Worm (Caenorhabditis elegans) whole organism, L4 larva: Measurements from ENCODE around the gene srv-32.

Source experiments
- F10B5.3 ChIP-seq: sonication (generic microtip); optimal IDR thresholded peaks from 2 replicates; lab custom pipeline; 2016; ENCODE audit warnings: mild to moderate bottlenecking, missing genetic modification characterization, missing compliant biosample characterization
- F26F4.8 ChIP-seq: fragments of 200-800 bp; sonication (Bioruptor generic); conservative IDR thresholded peaks from 2 replicates; pipeline ENCODE4 v1.3.6; 2022; ENCODE audit warnings: missing genetic modification characterization, missing compliant biosample characterization
- F37D6.2 ChIP-seq: sonication (generic microtip); optimal IDR thresholded peaks from 2 replicates; lab custom pipeline; 2016; ENCODE audit warnings: mild to moderate bottlenecking, missing genetic modification characterization, missing compliant biosample characterization
- T20F7.1 ChIP-seq: fragments of 200-800 bp; sonication (Bioruptor generic); optimal IDR thresholded peaks from 2 replicates; lab custom pipeline; 2018; ENCODE audit warnings: mild to moderate bottlenecking, missing genetic modification characterization, missing compliant biosample characterization
- Y75B8A.6 ChIP-seq: fragments of 200-800 bp; sonication (Bioruptor generic); IDR thresholded peaks from 2 replicates; pipeline ENCODE4 v1.3.6; 2022; ENCODE audit warnings: missing genetic modification reagents, missing genetic modification characterization, missing compliant biosample characterization
- ZK546.5 ChIP-seq, 2 experiments: sonication (generic microtip); optimal IDR thresholded peaks; 2 replicates each; lab custom pipeline; 2017; ENCODE audit warnings: missing biosample characterization in 2 of 2, missing genetic modification characterization in 2 of 2
- attf-4 ChIP-seq: sonication (generic microtip); optimal IDR thresholded peaks from 3 replicates; lab custom pipeline; 2017; ENCODE audit warnings: missing biosample characterization, missing genetic modification characterization
- ceh-20 ChIP-seq: fragments of 200-800 bp; sonication (Bioruptor generic); IDR thresholded peaks from 2 replicates; pipeline ENCODE4 v1.3.6; 2022; ENCODE audit warnings: missing genetic modification reagents, missing genetic modification characterization, missing compliant biosample characterization
- ceh-32 ChIP-seq: sonication (generic microtip); optimal IDR thresholded peaks from 2 replicates; lab custom pipeline; 2016; ENCODE audit warnings: mild to moderate bottlenecking, missing genetic modification characterization, missing compliant biosample characterization; ENCODE audit not compliant: poor library complexity
- ces-1 ChIP-seq: fragments of 150-350 bp; sonication (generic microtip); optimal IDR thresholded peaks from 4 replicates; lab custom pipeline; 2014; ENCODE audit warnings: missing biosample characterization, missing genetic modification reagents, missing genetic modification characterization
- daf-12 ChIP-seq: fragments of 150-350 bp; optimal IDR thresholded peaks from 2 replicates; lab custom pipeline; 2014; ENCODE audit warnings: missing biosample characterization, missing genetic modification reagents, missing genetic modification characterization
- daf-16 ChIP-seq, 3 experiments: sonication (generic microtip); optimal IDR thresholded peaks; 2 replicates each; lab custom pipeline; 2016 to 2017; ENCODE audit warnings: missing genetic modification characterization in 3 of 3, missing genetic modification reagents in 3 of 3, mild to moderate bottlenecking in 2 of 3, missing compliant biosample characterization in 2 of 3, missing biosample characterization in 1 of 3, moderate library complexity in 1 of 3
- dmd-9 ChIP-seq: fragments of 200-800 bp; sonication (Bioruptor generic); IDR thresholded peaks from 2 replicates; pipeline ENCODE4 v1.3.6; 2022; ENCODE audit warnings: missing genetic modification reagents, missing genetic modification characterization, missing compliant biosample characterization
- dve-1 ChIP-seq: sonication (generic microtip); optimal IDR thresholded peaks from 2 replicates; lab custom pipeline; 2017; ENCODE audit warnings: antibody characterized with exemption, mild to moderate bottlenecking, missing genetic modification characterization, missing compliant biosample characterization; ENCODE audit not compliant: insufficient read depth
- fos-1 ChIP-seq: fragments of 150-350 bp; optimal IDR thresholded peaks from 2 replicates; lab custom pipeline; 2014; ENCODE audit warnings: missing biosample characterization, missing genetic modification characterization
- hlh-30 ChIP-seq: sonication (generic microtip); optimal IDR thresholded peaks from 2 replicates; lab custom pipeline; 2017; ENCODE audit warnings: antibody characterized with exemption, mild to moderate bottlenecking, missing genetic modification characterization, missing compliant biosample characterization; ENCODE audit not compliant: insufficient read depth
- lin-13 ChIP-seq: fragments of 150-350 bp; optimal IDR thresholded peaks from 2 replicates; lab custom pipeline; 2014; ENCODE audit warnings: missing biosample characterization, missing genetic modification reagents, missing genetic modification characterization
- lin-29 ChIP-seq: fragments of 200-800 bp; sonication (Bioruptor generic); IDR thresholded peaks from 2 replicates; pipeline ENCODE4 v1.3.6; 2022; ENCODE audit warnings: missing genetic modification reagents, missing genetic modification characterization, missing compliant biosample characterization
- lsy-2 ChIP-seq, 2 experiments: fragments of 150-350 bp in 1 of 2; sonication (generic microtip) in 1 of 2; optimal IDR thresholded peaks; 2 replicates each; lab custom pipeline; 2014 to 2017; ENCODE audit warnings: missing biosample characterization in 2 of 2, missing genetic modification characterization in 2 of 2
- mep-1 ChIP-seq: fragments of 150-350 bp; sonication (generic microtip); optimal IDR thresholded peaks from 3 replicates; lab custom pipeline; 2014; ENCODE audit warnings: missing biosample characterization, missing genetic modification characterization
- mxl-2 ChIP-seq: fragments of 200-800 bp; sonication (Bioruptor generic); conservative IDR thresholded peaks from 2 replicates; pipeline ENCODE4 v1.3.6; 2022; ENCODE audit warnings: missing genetic modification reagents, missing genetic modification characterization, missing compliant biosample characterization
- mxl-3 ChIP-seq: fragments of 200-800 bp; sonication (Bioruptor generic); optimal IDR thresholded peaks from 2 replicates; lab custom pipeline; 2018; ENCODE audit warnings: mild to moderate bottlenecking, missing genetic modification characterization, missing compliant biosample characterization
- nhr-41 ChIP-seq: fragments of 200-800 bp; sonication (Bioruptor generic); IDR thresholded peaks from 2 replicates; pipeline ENCODE4 v1.3.6; 2022; ENCODE audit warnings: missing genetic modification reagents, missing genetic modification characterization, missing compliant biosample characterization
- nhr-42 ChIP-seq: fragments of 200-800 bp; sonication (Bioruptor generic); IDR thresholded peaks from 2 replicates; pipeline ENCODE4 v1.3.6; 2022; ENCODE audit warnings: missing genetic modification characterization, missing compliant biosample characterization
- nhr-48 ChIP-seq: sonication (generic microtip); optimal IDR thresholded peaks from 2 replicates; lab custom pipeline; 2016; ENCODE audit warnings: mild to moderate bottlenecking, missing genetic modification characterization, missing compliant biosample characterization
- nhr-6 ChIP-seq: fragments of 150-350 bp; optimal IDR thresholded peaks from 2 replicates; lab custom pipeline; 2014; ENCODE audit warnings: missing biosample characterization, missing genetic modification characterization
- nhr-76 ChIP-seq: fragments of 150-350 bp; optimal IDR thresholded peaks from 2 replicates; lab custom pipeline; 2014; ENCODE audit warnings: missing biosample characterization, missing genetic modification characterization
- pha-4 ChIP-seq, 2 experiments: fragments of 150-350 bp in 1 of 2; fragments of 200-800 bp in 1 of 2; sonication (Bioruptor generic) in 1 of 2; IDR thresholded peaks in 1 of 2; optimal IDR thresholded peaks in 1 of 2; 2 replicates each; pipeline versions ENCODE4 v1.3.6 to Lab custom; 2014 to 2022; ENCODE audit warnings: missing genetic modification characterization in 2 of 2, missing genetic modification reagents in 2 of 2, missing biosample characterization in 1 of 2, missing compliant biosample characterization in 1 of 2
- sdz-12 ChIP-seq: fragments of 200-800 bp; sonication (Bioruptor generic); optimal IDR thresholded peaks from 2 replicates; lab custom pipeline; 2018; ENCODE audit warnings: mild to moderate bottlenecking, missing genetic modification characterization, missing compliant biosample characterization
- snpc-1.2 ChIP-seq: fragments of 200-800 bp; sonication (Bioruptor generic); IDR thresholded peaks from 2 replicates; pipeline ENCODE4 v1.3.6; 2022; ENCODE audit warnings: missing genetic modification reagents, missing genetic modification characterization, missing compliant biosample characterization
- snpc-4 ChIP-seq: fragments of 150-350 bp; optimal IDR thresholded peaks from 2 replicates; lab custom pipeline; 2014; ENCODE audit warnings: missing biosample characterization, missing genetic modification characterization
- unc-62 ChIP-seq, 3 experiments: fragments of 150-350 bp in 1 of 3; sonication (generic microtip); optimal IDR thresholded peaks in 2 of 3; peaks in 1 of 3; 1 replicate in 1 of 3; 2 replicates in 2 of 3; lab custom pipeline; 2014 to 2017; ENCODE audit warnings: missing biosample characterization in 3 of 3, missing genetic modification characterization in 3 of 3, missing genetic modification reagents in 3 of 3, missing genotype in 1 of 3

The srv-32 gene

DNA sequence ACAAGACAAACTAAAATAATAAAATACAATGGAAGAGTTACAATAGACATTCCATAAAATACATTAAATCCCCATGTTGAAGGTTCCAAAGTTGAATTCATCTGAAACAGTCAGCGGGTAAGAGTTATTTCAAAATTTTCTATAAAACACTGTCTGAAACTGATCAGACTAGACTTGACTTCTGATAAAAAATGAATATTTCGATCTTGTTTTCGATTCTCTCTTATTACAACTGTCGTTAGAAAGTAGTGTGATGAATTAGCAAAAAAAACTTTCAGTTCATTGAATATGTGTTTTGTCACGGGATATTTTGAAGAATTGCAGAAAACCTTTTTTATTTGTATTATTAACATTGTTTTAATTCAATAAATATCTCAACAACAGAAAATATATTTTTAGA is 19.7 kb upstream of the srv-32 start, which contains the start of gene srv-26:
srv-26 (minus strand) TSS at position 101 of the 400 bp plus-strand sequence.
- TF ChIP-seq nhr-42 (GFP tag; lab: Robert Waterston, UW) (no peak), T20F7.1 (GFP tag; lab: Kevin White, UChicago) (no peak), lin-13 (GFP tag; lab: Kevin White, UChicago) (no peak), Y75B8A.6 (GFP tag; lab: Robert Waterston, UW) (no peak), unc-62 (GFP tag; optimal IDR thresholded peaks at IDR 0.05 in 1 of 2; lab: Kevin White, UChicago) (no peak), unc-62 (tag; optimal IDR thresholded peaks at IDR 0.05; lab: Kevin White, UChicago) (no peak), daf-16 (GFP tag; optimal IDR thresholded peaks at IDR 0.05; lab: Kevin White, UChicago) (no peak), daf-16 (tag; optimal IDR thresholded peaks at IDR 0.05; lab: Kevin White, UChicago) (no peak), mxl-3 (GFP tag; lab: Kevin White, UChicago) (no peak), nhr-41 (GFP tag; lab: Robert Waterston, UW) (no peak), lsy-2 (tag; optimal IDR thresholded peaks at IDR 0.05; lab: Kevin White, UChicago) (no peak), dmd-9 (GFP tag; lab: Robert Waterston, UW) (no peak), daf-12 (tag; lab: Kevin White, UChicago) (no peak), pha-4 (GFP tag; IDR thresholded peaks at IDR 0.05; lab: Robert Waterston, UW) (no peak), pha-4 (tag; optimal IDR thresholded peaks at IDR 0.05; lab: Kevin White, UChicago) (no peak), mep-1 (tag; lab: Kevin White, UChicago) (no peak), mxl-2 (no peak), ceh-32 (tag; lab: Kevin White, UChicago) (no peak), sdz-12 (GFP tag; lab: Kevin White, UChicago) (no peak), ceh-20 (GFP tag; lab: Robert Waterston, UW) (no peak), nhr-76 (no peak), fos-1 (tag; lab: Kevin White, UChicago) (no peak)
- TF ChIP-seq, all 104 proteins: peak for 0

DNA sequence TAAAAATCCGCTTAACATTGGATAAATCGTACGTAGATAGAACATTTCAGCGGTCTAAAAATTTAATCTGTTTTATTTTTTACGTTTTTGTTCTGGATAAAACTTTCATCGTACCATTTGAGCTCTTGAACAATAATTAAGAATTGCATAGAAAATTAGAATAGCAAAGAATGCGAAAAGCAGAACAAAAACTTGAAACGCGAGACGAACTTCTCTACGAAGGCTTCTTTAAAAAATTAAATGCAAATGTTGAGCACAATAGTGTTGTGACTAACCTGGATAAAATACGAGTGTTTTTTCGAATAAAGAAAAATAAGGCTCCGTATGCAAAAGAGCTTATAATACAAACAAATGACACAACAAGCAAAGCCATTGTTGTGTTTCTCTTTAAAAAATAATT is 17.5 kb upstream of the srv-32 start:
- TF ChIP-seq attf-4 (no peak), unc-62 (GFP tag; optimal IDR thresholded peaks at IDR 0.05 in 1 of 2; lab: Kevin White, UChicago) (peak in 1 of 2 experiments; percentile 96), unc-62 (tag; optimal IDR thresholded peaks at IDR 0.05; lab: Kevin White, UChicago) (no peak), ces-1 (no peak)

DNA sequence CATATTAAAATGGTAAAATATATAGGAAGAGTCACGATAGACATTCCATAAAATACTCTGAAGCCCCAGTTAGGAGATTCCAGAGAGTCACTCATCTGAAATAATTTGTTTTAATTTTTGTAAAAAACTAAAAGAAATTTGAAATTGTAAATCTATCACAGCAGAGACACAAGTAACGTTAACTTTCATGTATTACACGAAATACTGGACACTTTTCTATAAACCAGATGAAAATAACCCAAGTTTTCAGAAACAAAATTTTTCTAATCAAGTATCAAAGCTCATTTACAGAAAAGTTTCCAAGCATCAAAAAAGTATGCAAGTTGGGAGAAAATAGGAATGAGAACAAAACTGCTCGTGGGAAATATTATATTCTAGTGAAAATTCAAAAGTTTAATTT is 16.2 kb upstream of the srv-32 start, which contains the start of gene srv-27:
srv-27 (minus strand) TSS at position 101 of the 400 bp plus-strand sequence.
- TF ChIP-seq lin-29 (no peak), F37D6.2 (tag; lab: Kevin White, UChicago) (no peak), nhr-48 (tag; lab: Kevin White, UChicago) (no peak), snpc-4 (tag; lab: Kevin White, UChicago) (no peak), hlh-30 (tag; lab: Kevin White, UChicago) (no peak)

DNA sequence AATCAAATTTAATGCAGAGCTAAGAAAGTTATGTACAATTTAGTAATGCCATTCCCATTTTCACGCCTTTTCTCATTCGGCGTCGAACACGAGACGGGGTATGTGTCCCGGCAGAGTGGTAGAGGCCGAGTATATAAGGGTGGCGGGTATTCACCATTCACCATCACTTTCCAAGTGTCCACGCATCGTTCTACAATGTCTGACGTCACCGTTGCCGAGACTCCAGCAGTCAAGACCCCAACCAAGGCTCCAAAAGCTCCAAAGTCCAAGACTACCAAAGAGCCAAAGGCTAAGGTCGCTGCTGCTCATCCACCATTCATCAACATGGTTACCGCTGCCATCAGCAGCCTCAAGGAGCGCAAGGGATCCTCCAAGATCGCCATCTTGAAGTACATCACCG is 12.0 kb upstream of the srv-32 start, which contains the start of gene hil-2:
hil-2 (plus strand) TSS at position 160 of the 400 bp plus-strand sequence.
- TF ChIP-seq dve-1 (tag; lab: Kevin White, UChicago) = peak; percentile 4
- 0 out of 2 replicates have a peak, but pooled peaks have one; percentile 27 for TF ChIP-seq snpc-1.2 (GFP tag; lab: Robert Waterston, UW)
- TF ChIP-seq unc-62 (GFP tag; optimal IDR thresholded peaks at IDR 0.05 in 1 of 2; lab: Kevin White, UChicago) = peak in 1 of 2 experiments; percentile 66
- no peak for TF ChIP-seq unc-62 (tag; optimal IDR thresholded peaks at IDR 0.05; lab: Kevin White, UChicago)
- no peak for TF ChIP-seq ZK546.5 (tag; optimal IDR thresholded peaks at IDR 0.05; lab: Kevin White, UChicago)

DNA sequence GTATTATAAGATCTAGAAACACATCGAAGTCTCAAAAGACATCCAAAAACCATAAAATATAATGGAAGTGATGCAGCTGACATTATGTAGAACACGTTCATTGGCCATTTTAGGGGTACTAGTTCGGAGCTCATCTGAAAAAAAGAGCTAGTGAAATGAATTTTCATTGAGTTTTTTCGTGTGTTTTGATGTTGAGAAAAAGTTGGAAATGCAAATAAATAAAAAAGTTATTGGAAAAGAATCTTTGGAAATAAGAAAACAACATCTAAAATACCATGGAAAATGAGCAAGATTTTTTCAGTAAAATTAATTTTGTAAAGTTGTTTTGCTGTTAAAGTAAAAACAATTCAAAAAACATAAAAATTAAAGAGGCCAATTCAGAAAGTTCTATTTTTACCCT is 8.7 kb upstream of the srv-32 start, which contains the start of gene srv-24:
srv-24 (minus strand) TSS at position 101 of the 400 bp plus-strand sequence.
- TF ChIP-seq nhr-6 (tag; lab: Kevin White, UChicago) = no peak
- no peak for TF ChIP-seq nhr-48 (tag; lab: Kevin White, UChicago)
- no peak for TF ChIP-seq F26F4.8
- no peak for TF ChIP-seq Y75B8A.6 (GFP tag; lab: Robert Waterston, UW)
- no peak for TF ChIP-seq F10B5.3 (tag; lab: Kevin White, UChicago)
- TF ChIP-seq, all 104 proteins: peak for 0
